Worm (Caenorhabditis elegans): ENCODE measurements around the gene F42A9.17.

F42A9.17 gene

DNA sequence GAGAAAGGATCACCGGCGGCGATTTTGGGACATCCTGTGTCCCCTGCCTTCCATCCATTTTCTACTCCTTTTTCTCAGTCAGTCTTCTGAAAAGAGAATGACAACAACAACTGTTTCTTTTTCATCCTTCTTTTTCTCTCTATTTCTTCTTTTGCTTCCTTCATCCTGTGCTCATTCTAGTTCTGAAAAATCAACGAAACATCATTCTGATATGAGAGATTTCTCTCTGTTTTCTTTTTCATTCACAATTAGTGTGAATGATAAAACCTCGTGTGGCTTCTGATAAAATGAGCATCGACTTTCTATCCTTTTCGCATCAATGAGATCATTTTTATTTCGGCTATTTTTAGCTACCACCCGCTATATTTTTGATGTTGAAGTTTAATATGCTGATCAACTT lies 6.5 kb downstream of the F42A9.17 start:
- TF ChIP-seq fkh-8 (tag; optimal IDR thresholded peaks at IDR 0.05) (no peak), grh-1 (GFP tag; IDR thresholded peaks at IDR 0.05) (no peak), tbx-2 (tag; optimal IDR thresholded peaks at IDR 0.05) (peak; percentile 20), ces-1 (GFP tag; optimal IDR thresholded peaks at IDR 0.05) (no peak), efl-1 (optimal IDR thresholded peaks at IDR 0.05) (peak in 1 of 2 experiments; percentile 20), efl-1 (GFP tag; optimal IDR thresholded peaks at IDR 0.05 in 1 of 2) (no peak), ztf-11 (tag; optimal IDR thresholded peaks at IDR 0.05) (no peak), xbp-1 (tag; optimal IDR thresholded peaks at IDR 0.05) (no peak), snu-23 (GFP tag; optimal IDR thresholded peaks at IDR 0.05) (peak; percentile 57), hlh-4 (tag; optimal IDR thresholded peaks at IDR 0.05) (no peak), unc-30 (tag; optimal IDR thresholded peaks at IDR 0.05) (no peak), C04F5.9 (tag; optimal IDR thresholded peaks at IDR 0.05) (no peak), nhr-11 (tag; optimal IDR thresholded peaks at IDR 0.05) (peak; percentile 45), egl-13 (tag; optimal IDR thresholded peaks at IDR 0.05) (no peak), alr-1 (tag; optimal IDR thresholded peaks at IDR 0.05; ENCODE audit: borderline replicate concordance) (no peak), nhr-71 (tag; optimal IDR thresholded peaks at IDR 0.05) (peak; percentile 89), isw-1 (GFP tag; IDR thresholded peaks at IDR 0.05) (no peak), hpl-2 (GFP tag; optimal IDR thresholded peaks at IDR 0.05) (no peak), aha-1 (tag; optimal IDR thresholded peaks at IDR 0.05) (no peak), blmp-1 (tag; optimal IDR thresholded peaks at IDR 0.05) (no peak), hlh-17 (GFP tag; optimal IDR thresholded peaks at IDR 0.05; ENCODE audit: borderline replicate concordance) (no peak), zip-4 (GFP tag; optimal IDR thresholded peaks at IDR 0.05) (no peak), swsn-7 (tag; optimal IDR thresholded peaks at IDR 0.05) (peak; percentile 4), mep-1 (tag; optimal IDR thresholded peaks at IDR 0.05) (no peak), elt-2 (tag; optimal IDR thresholded peaks at IDR 0.05) (no peak), nhr-84 (tag; optimal IDR thresholded peaks at IDR 0.05) (no peak), sptf-1 (tag; optimal IDR thresholded peaks at IDR 0.05) (no peak), nhr-47 (tag; optimal IDR thresholded peaks at IDR 0.05) (peak; percentile 26), unc-98 (GFP tag; IDR thresholded peaks at IDR 0.05) (0 out of 2 replicates have a peak, but pooled peaks have one; percentile 10), skn-1 (tag; optimal IDR thresholded peaks at IDR 0.05) (no peak), sup-37 (GFP tag; optimal IDR thresholded peaks at IDR 0.05) (no peak), ceh-63 (GFP tag; optimal IDR thresholded peaks at IDR 0.05) (no peak), ceh-8 (GFP tag; optimal IDR thresholded peaks at IDR 0.05) (no peak), aly-2 (tag; optimal IDR thresholded peaks at IDR 0.05) (no peak), nhr-12 (tag; optimal IDR thresholded peaks at IDR 0.05) (no peak), sox-4 (tag; optimal IDR thresholded peaks at IDR 0.05) (no peak), nhr-19 (GFP tag; conservative IDR thresholded peaks at IDR 0.05) (peak; percentile 66), F16B12.6 (tag; optimal IDR thresholded peaks at IDR 0.05) (no peak), pax-3 (tag; optimal IDR thresholded peaks at IDR 0.05) (no peak), vab-15 (tag; optimal IDR thresholded peaks at IDR 0.05) (no peak), nhr-90 (tag; optimal IDR thresholded peaks at IDR 0.05; ENCODE audit: poor library complexity) (no peak), dsc-1 (tag; optimal IDR thresholded peaks at IDR 0.05) (no peak), efl-3 (GFP tag; optimal IDR thresholded peaks at IDR 0.05) (no peak), unc-86 (tag; optimal IDR thresholded peaks at IDR 0.05) (no peak), mdl-1 (tag; optimal IDR thresholded peaks at IDR 0.05) (no peak), C34B4.2 (tag; optimal IDR thresholded peaks at IDR 0.05) (no peak), mef-2 (tag; optimal IDR thresholded peaks at IDR 0.05) (peak; percentile 80), jun-1 (tag; optimal IDR thresholded peaks at IDR 0.05) (no peak), snpc-4 (tag; optimal IDR thresholded peaks at IDR 0.05) (no peak), zag-1 (tag; optimal IDR thresholded peaks at IDR 0.05) (no peak), lsy-2 (tag; optimal IDR thresholded peaks at IDR 0.05) (peak; percentile 59 to 71), nhr-85 (tag) (no peak), unc-62 (GFP tag; optimal IDR thresholded peaks at IDR 0.05) (no peak), rnt-1 (tag; optimal IDR thresholded peaks at IDR 0.05) (peak; percentile 43), lin-14 (GFP tag; optimal IDR thresholded peaks at IDR 0.05) (peak; percentile 79)

All from whole organism, L1 larva.